Worm (Caenorhabditis elegans): ENCODE data around the gene R09H10.3.

DNA sequence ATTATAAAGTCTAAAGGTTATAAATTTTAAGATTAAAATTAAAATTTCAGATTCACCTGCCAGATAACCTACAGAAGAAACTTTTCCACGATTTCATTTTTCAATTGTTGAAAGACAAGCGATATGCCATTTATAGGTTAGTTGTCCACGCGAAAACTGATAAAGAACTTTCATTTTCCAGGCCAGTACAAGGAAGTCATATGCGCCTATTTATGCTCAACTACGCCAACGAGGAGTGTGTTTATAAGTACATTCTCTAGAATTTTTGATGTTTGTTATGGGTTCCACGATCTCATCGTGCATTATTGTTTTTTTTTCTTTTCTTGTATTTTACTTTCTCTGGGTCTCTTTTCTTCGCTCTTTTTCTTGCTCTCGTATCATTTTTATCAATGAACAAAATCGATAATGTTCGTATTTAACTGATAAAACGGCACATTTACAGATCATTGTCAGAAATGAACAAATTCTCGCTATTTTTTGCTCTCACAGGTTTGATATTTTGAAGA, at the start of gene R09H10.3:
- no peak for TF ChIP-seq pha-4 (tag; optimal IDR thresholded peaks at IDR 0.05)
- no peak for TF ChIP-seq B0261.1 (tag; optimal IDR thresholded peaks at IDR 0.05)
